Worm (Caenorhabditis elegans): ENCODE measurements around the gene fbxa-2.

DNA sequence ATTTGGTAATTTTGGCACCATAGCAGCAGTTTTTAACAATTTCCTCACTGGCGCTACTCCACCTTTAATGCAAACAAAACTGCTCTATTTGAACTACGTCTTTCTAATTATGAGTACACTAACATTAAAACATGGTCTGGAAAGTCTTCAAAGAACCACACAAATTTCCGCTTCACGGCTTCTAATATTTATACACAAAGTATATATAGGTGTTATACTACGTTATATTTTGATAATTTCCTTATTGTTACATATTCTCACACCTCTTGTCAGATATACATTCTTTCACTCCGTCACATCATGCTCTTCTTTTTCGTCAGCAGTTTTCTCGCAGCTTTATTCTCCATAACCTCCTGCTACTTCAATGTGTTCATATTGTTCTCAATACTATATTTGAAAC is 30.8 kb upstream of the fbxa-2 start, which contains the start of gene srbc-82:
- TF ChIP-seq ztf-4 (tag; optimal IDR thresholded peaks at IDR 0.05) (no peak), nhr-77 (tag; optimal IDR thresholded peaks at IDR 0.05) (no peak), nhr-25 (tag; optimal IDR thresholded peaks at IDR 0.05) (no peak), nhr-10 (tag; optimal IDR thresholded peaks at IDR 0.05) (no peak), elt-1 (tag; optimal IDR thresholded peaks at IDR 0.05) (no peak), lsy-2 (tag; optimal IDR thresholded peaks at IDR 0.05) (no peak), skn-1 (tag; optimal IDR thresholded peaks at IDR 0.05) (no peak), ztf-11 (tag; optimal IDR thresholded peaks at IDR 0.05) (no peak)
